Fruit fly (Drosophila melanogaster) whole organism, embryonic: ENCODE results near the gene CG14984.
A peak's percentile ranks its signal among the peaks of the same experiment; 100 is the strongest.

Experiments used
- Atf3 ChIP-seq: fragments of 200-800 bp; sonication (Bioruptor generic); optimal IDR thresholded peaks from 3 replicates; lab custom pipeline; 2016; ENCODE audit warnings: missing biosample characterization, missing genetic modification characterization
- Bgb ChIP-seq: fragments of 200-800 bp; sonication (Bioruptor generic); IDR thresholded peaks from 2 replicates; pipeline ENCODE4 v1.3.6; 2022; ENCODE audit warnings: missing biosample characterization, missing genetic modification characterization; ENCODE audit not compliant: partially characterized antibody
- CG10274 ChIP-seq: fragments of 200-800 bp; sonication (Bioruptor generic); optimal IDR thresholded peaks from 3 replicates; lab custom pipeline; 2017; ENCODE audit warnings: missing biosample characterization, mild to moderate bottlenecking, missing genetic modification characterization
- CG12769 ChIP-seq: fragments of 200-800 bp; sonication (Bioruptor generic); optimal IDR thresholded peaks from 2 replicates; lab custom pipeline; 2019; ENCODE audit warnings: missing biosample characterization, mild to moderate bottlenecking, missing genetic modification characterization, moderate library complexity
- CG13287 ChIP-seq: fragments of 200-800 bp; sonication (Bioruptor generic); IDR thresholded peaks from 2 replicates; pipeline ENCODE4 v1.3.6; 2022; ENCODE audit warnings: missing biosample characterization, missing genetic modification characterization; ENCODE audit not compliant: partially characterized antibody
- CG15479 ChIP-seq: fragments of 200-800 bp; sonication (Bioruptor generic); optimal IDR thresholded peaks from 3 replicates; lab custom pipeline; 2019; ENCODE audit warnings: missing biosample characterization, mild to moderate bottlenecking, missing genetic modification characterization, moderate library complexity
- CG18262 ChIP-seq: fragments of 200-800 bp; optimal IDR thresholded peaks from 3 replicates; lab custom pipeline; 2019; ENCODE audit warnings: missing biosample characterization, mild to moderate bottlenecking, missing genetic modification characterization, moderate library complexity
- CG2129 ChIP-seq: fragments of 200-800 bp; sonication (Bioruptor generic); IDR thresholded peaks from 2 replicates; pipeline ENCODE4 v1.3.6; 2022; ENCODE audit warnings: missing biosample characterization, missing genetic modification characterization; ENCODE audit not compliant: partially characterized antibody
- CG2875 ChIP-seq: fragments of 200-800 bp; sonication (Bioruptor generic); optimal IDR thresholded peaks from 2 replicates; lab custom pipeline; 2017; ENCODE audit warnings: missing biosample characterization, mild to moderate bottlenecking, missing genetic modification characterization, missing genetic modification reagents
- CG6272 ChIP-seq: fragments of 200-800 bp; sonication (Bioruptor generic); IDR thresholded peaks from 2 replicates; pipeline ENCODE4 v1.3.6; 2022; ENCODE audit warnings: missing biosample characterization, missing genetic modification characterization
- CG6654 ChIP-seq: fragments of 200-800 bp; sonication (Bioruptor generic); optimal IDR thresholded peaks from 2 replicates; lab custom pipeline; 2017; ENCODE audit warnings: missing biosample characterization, mild to moderate bottlenecking, missing genetic modification characterization
- CG7357 ChIP-seq: fragments of 200-800 bp; sonication (Bioruptor generic); IDR thresholded peaks from 3 replicates; pipeline ENCODE4 v1.3.6; 2022; ENCODE audit warnings: missing biosample characterization, missing genetic modification characterization
- CG7963 ChIP-seq: fragments of 200-800 bp; sonication (Bioruptor generic); IDR thresholded peaks from 3 replicates; pipeline ENCODE4 v1.3.6; 2022; ENCODE audit warnings: missing biosample characterization, missing genetic modification characterization; ENCODE audit not compliant: partially characterized antibody
- CG8089 ChIP-seq: fragments of 200-800 bp; sonication (Bioruptor generic); optimal IDR thresholded peaks from 3 replicates; lab custom pipeline; 2016; ENCODE audit warnings: missing biosample characterization, missing genetic modification characterization
- CG8290 ChIP-seq, 3 experiments: fragments of 200-800 bp; sonication (Bioruptor generic); optimal IDR thresholded peaks; 2 replicates each; lab custom pipeline; 2016 to 2019; ENCODE audit warnings: missing biosample characterization in 3 of 3, missing genetic modification characterization in 3 of 3, mild to moderate bottlenecking in 2 of 3, moderate library complexity in 1 of 3
- CG8359 ChIP-seq: fragments of 200-800 bp; sonication (Bioruptor generic); optimal IDR thresholded peaks from 2 replicates; lab custom pipeline; 2017; ENCODE audit warnings: missing biosample characterization, mild to moderate bottlenecking, missing genetic modification characterization, borderline replicate concordance
- Dll ChIP-seq: fragments of 200-800 bp; sonication (Bioruptor generic); IDR thresholded peaks from 4 replicates; pipeline ENCODE4 v1.3.6; 2022; ENCODE audit warnings: missing biosample characterization, missing genetic modification characterization; ENCODE audit not compliant: partially characterized antibody
- ERR ChIP-seq: fragments of 200-800 bp; sonication (Bioruptor generic); optimal IDR thresholded peaks from 2 replicates; lab custom pipeline; 2016; ENCODE audit warnings: missing biosample characterization, missing genetic modification characterization
- H2.0 ChIP-seq: fragments of 200-800 bp; sonication (Bioruptor generic); IDR thresholded peaks from 2 replicates; pipeline ENCODE4 v1.3.6; 2022; ENCODE audit warnings: missing biosample characterization, missing genetic modification characterization
- Hey ChIP-seq: fragments of 200-800 bp; sonication (Bioruptor generic); optimal IDR thresholded peaks from 3 replicates; lab custom pipeline; 2018; ENCODE audit warnings: missing biosample characterization, mild to moderate bottlenecking, missing genetic modification characterization
- NC2α ChIP-seq: fragments of 200-800 bp; sonication (Bioruptor generic); optimal IDR thresholded peaks from 2 replicates; lab custom pipeline; 2016; ENCODE audit warnings: missing biosample characterization, missing genetic modification characterization
- NC2β ChIP-seq: fragments of 200-800 bp; sonication (Bioruptor generic); optimal IDR thresholded peaks from 2 replicates; lab custom pipeline; 2016; ENCODE audit warnings: missing biosample characterization, missing genetic modification characterization
- Nf-YC ChIP-seq: fragments of 200-800 bp; optimal IDR thresholded peaks from 3 replicates; lab custom pipeline; 2019; ENCODE audit warnings: missing biosample characterization, mild to moderate bottlenecking, missing genetic modification characterization, moderate library complexity
- Sox102F ChIP-seq: fragments of 200-800 bp; sonication (Bioruptor generic); optimal IDR thresholded peaks from 2 replicates; lab custom pipeline; 2018; ENCODE audit warnings: missing biosample characterization, mild to moderate bottlenecking, missing genetic modification characterization, moderate library complexity
- ab ChIP-seq: fragments of 200-800 bp; sonication (Bioruptor generic); optimal IDR thresholded peaks from 2 replicates; lab custom pipeline; 2016; ENCODE audit warnings: missing biosample characterization, missing genetic modification characterization
- amos ChIP-seq: fragments of 200-800 bp; sonication (Bioruptor generic); IDR thresholded peaks from 2 replicates; pipeline ENCODE4 v1.3.6; 2022; ENCODE audit warnings: missing biosample characterization, missing genetic modification characterization; ENCODE audit not compliant: partially characterized antibody
- ase ChIP-seq: fragments of 200-800 bp; sonication (Bioruptor generic); IDR thresholded peaks from 3 replicates; pipeline ENCODE4 v1.3.6; 2022; ENCODE audit warnings: missing biosample characterization, missing genetic modification characterization
- bab2 ChIP-seq: fragments of 200-800 bp; sonication (Bioruptor generic); optimal IDR thresholded peaks from 2 replicates; lab custom pipeline; 2016; ENCODE audit warnings: missing biosample characterization, missing genetic modification characterization
- cas ChIP-seq: fragments of 200-800 bp; sonication (Bioruptor generic); IDR thresholded peaks from 2 replicates; pipeline ENCODE4 v1.3.6; 2022; ENCODE audit warnings: missing biosample characterization, missing genetic modification characterization
- cwo ChIP-seq: fragments of 200-800 bp; sonication (Bioruptor generic); optimal IDR thresholded peaks from 3 replicates; lab custom pipeline; 2017; ENCODE audit warnings: missing biosample characterization, missing genetic modification characterization, mild to moderate bottlenecking, moderate library complexity, missing genetic modification reagents
- dpn ChIP-seq, 2 experiments: fragments of 200-800 bp; sonication (Bioruptor generic); optimal IDR thresholded peaks; 3 replicates each; lab custom pipeline; 2016; ENCODE audit warnings: missing biosample characterization in 2 of 2, missing genetic modification characterization in 2 of 2
- fd64A ChIP-seq: fragments of 200-800 bp; sonication (Bioruptor generic); optimal IDR thresholded peaks from 3 replicates; lab custom pipeline; 2018; ENCODE audit warnings: missing biosample characterization, mild to moderate bottlenecking, missing genetic modification characterization
- gsb-n ChIP-seq: fragments of 200-800 bp; sonication (Bioruptor generic); optimal IDR thresholded peaks from 3 replicates; lab custom pipeline; 2018; ENCODE audit warnings: missing biosample characterization, mild to moderate bottlenecking, missing genetic modification characterization
- inv ChIP-seq: fragments of 200-800 bp; sonication (Bioruptor generic); IDR thresholded peaks from 2 replicates; pipeline ENCODE4 v1.3.6; 2022; ENCODE audit warnings: missing biosample characterization, missing genetic modification characterization; ENCODE audit not compliant: partially characterized antibody
- klu ChIP-seq: fragments of 200-800 bp; sonication (Bioruptor generic); IDR thresholded peaks from 2 replicates; pipeline ENCODE4 v1.3.6; 2022; ENCODE audit warnings: missing biosample characterization, missing genetic modification characterization
- knrl ChIP-seq: fragments of 200-800 bp; sonication (Bioruptor generic); IDR thresholded peaks from 3 replicates; pipeline ENCODE4 v1.3.6; 2022; ENCODE audit warnings: missing biosample characterization, missing genetic modification characterization; ENCODE audit not compliant: partially characterized antibody
- pfk ChIP-seq: fragments of 200-800 bp; sonication (Bioruptor generic); optimal IDR thresholded peaks from 2 replicates; lab custom pipeline; 2018; ENCODE audit warnings: missing biosample characterization, mild to moderate bottlenecking, missing genetic modification characterization, moderate library complexity
- pros ChIP-seq: fragments of 200-800 bp; sonication (Bioruptor generic); optimal IDR thresholded peaks from 3 replicates; lab custom pipeline; 2019; ENCODE audit warnings: missing biosample characterization, mild to moderate bottlenecking, missing genetic modification characterization, moderate library complexity
- row ChIP-seq: fragments of 200-800 bp; sonication (Bioruptor generic); IDR thresholded peaks from 3 replicates; pipeline ENCODE4 v1.3.6; 2022; ENCODE audit warnings: missing biosample characterization, missing genetic modification characterization
- run ChIP-seq: fragments of 200-800 bp; sonication (Bioruptor generic); optimal IDR thresholded peaks from 3 replicates; lab custom pipeline; 2018; ENCODE audit warnings: missing biosample characterization, mild to moderate bottlenecking, missing genetic modification characterization
- sc ChIP-seq, 3 experiments: fragments of >200 bp in 2 of 3; fragments of 200-800 bp in 1 of 3; sonication (Bioruptor generic) in 1 of 3; optimal IDR thresholded peaks; 2 replicates in 2 of 3; 3 replicates in 1 of 3; lab custom pipeline; 2017; ENCODE audit warnings: mild to moderate bottlenecking in 1 of 3, missing biosample characterization in 1 of 3, missing genetic modification characterization in 1 of 3, missing genetic modification reagents in 1 of 3
- seq ChIP-seq: fragments of 200-800 bp; sonication (Bioruptor generic); IDR thresholded peaks from 2 replicates; pipeline ENCODE4 v1.3.6; 2022; ENCODE audit warnings: missing biosample characterization, missing genetic modification characterization
- slou ChIP-seq: fragments of 200-800 bp; sonication (Bioruptor generic); optimal IDR thresholded peaks from 3 replicates; lab custom pipeline; 2016; ENCODE audit warnings: missing biosample characterization, missing genetic modification characterization
- wor ChIP-seq: fragments of 200-800 bp; sonication (Bioruptor generic); IDR thresholded peaks from 2 replicates; pipeline ENCODE4 v1.3.6; 2022; ENCODE audit warnings: missing biosample characterization, missing genetic modification characterization
- zf30C ChIP-seq: fragments of 200-800 bp; sonication (Bioruptor generic); optimal IDR thresholded peaks from 3 replicates; lab custom pipeline; 2018; ENCODE audit warnings: missing biosample characterization, mild to moderate bottlenecking, missing genetic modification characterization

CG14984 gene

dm6 chr3L:3909831-3910230 lies 42.5 kb downstream of the CG14984 start, which contains the start of gene mge:
mge (minus strand) TSS chr3L:3909931.
- TF ChIP-seq row (GFP tag; lab: Robert Waterston, UW), result no peak
- no peak for TF ChIP-seq zf30C (GFP tag; lab: Kevin White, UChicago)
- no peak for TF ChIP-seq CG8290 (GFP tag; optimal IDR thresholded peaks at IDR 0.05; lab: Kevin White, UChicago)
- no peak for TF ChIP-seq CG8290 (tag; optimal IDR thresholded peaks at IDR 0.05; lab: Kevin White, UChicago)
- TF ChIP-seq inv (GFP tag; lab: Robert Waterston, UW), result no peak
- no peak for TF ChIP-seq Hey (tag; lab: Kevin White, UChicago)
- TF ChIP-seq Bgb (GFP tag; lab: Robert Waterston, UW), result no peak
- no peak for TF ChIP-seq ab
- TF ChIP-seq ERR (GFP tag; lab: Kevin White, UChicago), result no peak
- TF ChIP-seq CG12769, result no peak
- no peak for TF ChIP-seq NC2α (GFP tag; lab: Kevin White, UChicago)
- no peak for TF ChIP-seq CG6272 (GFP tag; lab: Robert Waterston, UW)

dm6 chr3L:3908838-3909810 lies 43.2 kb downstream of the CG14984 start:
- TF ChIP-seq CG10274 (no peak), CG2129 (0 out of 2 replicates have a peak, but pooled peaks have one; percentile 27), ase (GFP tag; lab: Robert Waterston, UW) (no peak), CG12769 (peak; percentile 19), pros (no peak), wor (no peak), slou (GFP tag; lab: Kevin White, UChicago) (no peak), Dll (GFP tag; lab: Robert Waterston, UW) (peak; percentile 64; the same call in 2 of the 4 replicates), gsb-n (tag; lab: Kevin White, UChicago) (no peak), CG7357 (GFP tag; lab: Robert Waterston, UW) (no peak), bab2 (no peak), amos (GFP tag; lab: Robert Waterston, UW) (peak; percentile 61; the same call in 1 of the 2 replicates), sc (optimal IDR thresholded peaks at IDR 0.05; lab: Kevin White, UChicago) (no peak), sc (GFP tag; optimal IDR thresholded peaks at IDR 0.05; lab: Kevin White, UChicago) (no peak), Nf-YC (tag; lab: Kevin White, UChicago) (no peak), CG13287 (GFP tag; lab: Robert Waterston, UW) (peak; percentile 74), pfk (GFP tag; lab: Kevin White, UChicago) (no peak), cwo (no peak), NC2β (GFP tag; lab: Kevin White, UChicago) (peak; percentile 6), Atf3 (GFP tag; lab: Kevin White, UChicago) (no peak), CG18262 (no peak), dpn (GFP tag; optimal IDR thresholded peaks at IDR 0.05; lab: Kevin White, UChicago) (peak in 1 of 2 experiments; percentile 18), run (tag; lab: Kevin White, UChicago) (no peak), H2.0 (GFP tag; lab: Robert Waterston, UW) (no peak), klu (GFP tag; lab: Robert Waterston, UW) (no peak), CG8359 (no peak), CG15479 (GFP tag; lab: Kevin White, UChicago) (no peak), CG8089 (no peak), Sox102F (GFP tag; lab: Kevin White, UChicago) (no peak), fd64A (no peak), CG7963 (GFP tag; lab: Robert Waterston, UW) (peak; percentile 43; the same call in 1 of the 3 replicates), knrl (peak; percentile 59), CG6654 (no peak), CG2875 (no peak), cas (no peak), seq (GFP tag; lab: Robert Waterston, UW) (no peak)
